Fruit fly (Drosophila melanogaster): ENCODE measurements around the gene Tektin-C.

The Tektin-C gene

dm6 chr3L:5770113-5770798, 26.1 kb downstream of the Tektin-C start (continued):
- TF ChIP-seq CG11398 (GFP tag; optimal IDR thresholded peaks at IDR 0.05) = no peak
- TF ChIP-seq slbo (GFP tag; IDR thresholded peaks at IDR 0.05) = no peak
- TF ChIP-seq Abd-B (GFP tag; optimal IDR thresholded peaks at IDR 0.05) = peak; percentile 4
- TF ChIP-seq cwo (GFP tag; optimal IDR thresholded peaks at IDR 0.05) = peak; percentile 87
- no peak for TF ChIP-seq CG15011 (GFP tag; optimal IDR thresholded peaks at IDR 0.05)
- TF ChIP-seq pros (GFP tag; optimal IDR thresholded peaks at IDR 0.05) = no peak
- no peak for TF ChIP-seq Dad (GFP tag; optimal IDR thresholded peaks at IDR 0.05)
- TF ChIP-seq Doc2 (GFP tag; IDR thresholded peaks at IDR 0.05) = no peak
- TF ChIP-seq Gug (GFP tag; IDR thresholded peaks at IDR 0.05) = no peak
- TF ChIP-seq grau (tag; optimal IDR thresholded peaks at IDR 0.05) = no peak
- TF ChIP-seq nom (GFP tag; optimal IDR thresholded peaks at IDR 0.05) = peak; percentile 97
- peak; percentile 27 for TF ChIP-seq dm (GFP tag; optimal IDR thresholded peaks at IDR 0.05)
- TF ChIP-seq CG10543 (GFP tag; optimal IDR thresholded peaks at IDR 0.05) = peak; percentile 11
- no peak for TF ChIP-seq CG4707 (GFP tag; optimal IDR thresholded peaks at IDR 0.05)

DNA sequence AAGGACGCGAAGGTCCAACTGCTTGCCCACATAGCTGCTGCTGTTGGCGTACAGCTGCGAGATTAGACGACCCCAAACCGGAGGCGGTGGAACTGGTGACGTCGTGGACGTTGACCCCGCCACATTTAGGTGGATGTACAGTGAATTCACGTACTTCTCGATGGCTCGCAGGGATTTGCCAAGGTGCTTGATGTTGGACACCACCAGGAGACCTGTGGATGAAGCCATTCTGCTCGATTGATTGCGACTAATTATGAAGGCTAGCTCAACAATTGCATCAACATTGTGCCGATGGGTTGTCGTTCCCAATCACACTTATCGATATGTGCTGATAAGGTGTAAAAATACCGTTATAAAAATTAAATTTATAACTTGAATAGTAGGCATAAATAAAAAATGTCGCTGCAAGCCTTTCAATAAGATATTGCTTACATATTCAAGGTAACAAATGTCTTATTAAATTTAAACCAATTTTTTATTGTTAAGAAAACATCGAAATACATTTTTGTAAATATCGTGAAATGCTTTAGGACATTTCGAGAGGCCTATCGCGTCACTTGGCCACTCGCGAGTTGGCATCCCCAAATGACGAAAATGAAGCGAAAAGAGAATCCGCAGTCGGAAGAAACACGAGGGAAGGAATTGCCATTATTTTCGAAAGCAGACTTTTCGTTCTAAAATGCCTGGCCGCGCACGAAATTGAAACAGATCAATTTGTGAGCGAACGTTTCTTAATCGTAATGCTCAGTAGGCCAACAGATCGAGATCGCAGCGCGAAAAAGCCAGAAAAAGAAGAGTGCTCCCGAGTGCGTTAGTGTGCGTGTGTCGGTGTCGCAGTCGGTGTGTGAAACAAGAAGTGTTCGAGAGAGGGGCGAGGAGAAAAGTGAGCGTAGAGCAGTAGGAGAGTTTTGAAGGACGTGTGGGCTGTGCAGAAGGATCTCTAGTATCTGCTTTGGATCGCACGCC, 27.5 kb downstream of the Tektin-C start, which contains the start of the genes Ppat-Dpck and scny:
TSS of gene Ppat-Dpck (minus strand) at position 263 of the 966 bp plus-strand sequence.
TSS of gene scny (plus strand) at position 471 of the 966 bp plus-strand sequence.
- TF ChIP-seq Fer2 (tag; optimal IDR thresholded peaks at IDR 0.05) (no peak), CG11696 (GFP tag; IDR thresholded peaks at IDR 0.05) (no peak), CG3163 (GFP tag; optimal IDR thresholded peaks at IDR 0.05) (no peak), gt (GFP tag; IDR thresholded peaks at IDR 0.05) (no peak), CG6791 (GFP tag; IDR thresholded peaks at IDR 0.05; ENCODE audit: partially characterized antibody) (peak; percentile 88), lmd (GFP tag; IDR thresholded peaks at IDR 0.05) (no peak), Dll (GFP tag; IDR thresholded peaks at IDR 0.05; ENCODE audit: partially characterized antibody) (peak; percentile 98), Doc3 (GFP tag; IDR thresholded peaks at IDR 0.05; ENCODE audit: partially characterized antibody) (peak; percentile 96), Blimp-1 (GFP tag; optimal IDR thresholded peaks at IDR 0.05) (no peak), CG17568 (GFP tag; optimal IDR thresholded peaks at IDR 0.05) (no peak), CG31224 (GFP tag; IDR thresholded peaks at IDR 0.05) (no peak), E2f1 (GFP tag; IDR thresholded peaks at IDR 0.05) (no peak), Hr51 (GFP tag; optimal IDR thresholded peaks at IDR 0.05) (no peak), Six4 (GFP tag; optimal IDR thresholded peaks at IDR 0.05) (no peak), Ada2b (GFP tag; IDR thresholded peaks at IDR 0.05) (no peak), twi (tag; optimal IDR thresholded peaks at IDR 0.05) (peak; percentile 2), CG12299 (tag; optimal IDR thresholded peaks at IDR 0.05) (peak; percentile 48), maf-S (GFP tag; optimal IDR thresholded peaks at IDR 0.05) (no peak), CG3281 (GFP tag; optimal IDR thresholded peaks at IDR 0.05) (peak; percentile 33), CHES-1-like (GFP tag; optimal IDR thresholded peaks at IDR 0.05) (peak; percentile 47), NC2α (GFP tag; optimal IDR thresholded peaks at IDR 0.05) (no peak), psq (GFP tag; optimal IDR thresholded peaks at IDR 0.05) (peak; percentile 99), HmgZ (tag; optimal IDR thresholded peaks at IDR 0.05) (peak; percentile 44), Sry-δ (GFP tag; optimal IDR thresholded peaks at IDR 0.05) (peak; percentile 82), CG12155 (GFP tag; optimal IDR thresholded peaks at IDR 0.05) (peak; percentile 16), amos (GFP tag; IDR thresholded peaks at IDR 0.05; ENCODE audit: partially characterized antibody) (peak; percentile 93), Sry-β (GFP tag; optimal IDR thresholded peaks at IDR 0.05) (peak; percentile 0), nerfin-2 (GFP tag; IDR thresholded peaks at IDR 0.05; ENCODE audit: partially characterized antibody) (peak; percentile 59; the same call in 1 of the 2 replicates), stwl (tag; optimal IDR thresholded peaks at IDR 0.05) (peak; percentile 58), BtbVII (GFP tag; optimal IDR thresholded peaks at IDR 0.05) (no peak), CG12219 (GFP tag; optimal IDR thresholded peaks at IDR 0.05) (no peak), Max (GFP tag; optimal IDR thresholded peaks at IDR 0.05) (peak; percentile 57)

All from whole organism, embryonic.